Fruit fly (Drosophila melanogaster) Kc167 (cell line): ENCODE data around the gene Atg4a.

Experiments used
- Myc ChIP-seq: fragments of >200 bp; optimal IDR thresholded peaks from 2 replicates; lab custom pipeline; 2017; ENCODE audit warnings: missing external identifiers
- Sin3A ChIP-seq: fragments of >200 bp; optimal IDR thresholded peaks from 2 replicates; lab custom pipeline; 2018; ENCODE audit warnings: missing external identifiers
- h ChIP-seq: fragments of >200 bp; optimal IDR thresholded peaks from 3 replicates; lab custom pipeline; 2018; ENCODE audit warnings: missing external identifiers
- insv ChIP-seq: fragments of >200 bp; optimal IDR thresholded peaks from 3 replicates; lab custom pipeline; 2018; ENCODE audit warnings: missing external identifiers
- psq ChIP-seq: fragments of >200 bp; optimal IDR thresholded peaks from 2 replicates; lab custom pipeline; 2017; ENCODE audit warnings: missing external identifiers
- ttk ChIP-seq: sonication (Bioruptor generic); optimal IDR thresholded peaks from 2 replicates; lab custom pipeline; 2017; ENCODE audit warnings: missing external identifiers

DNA sequence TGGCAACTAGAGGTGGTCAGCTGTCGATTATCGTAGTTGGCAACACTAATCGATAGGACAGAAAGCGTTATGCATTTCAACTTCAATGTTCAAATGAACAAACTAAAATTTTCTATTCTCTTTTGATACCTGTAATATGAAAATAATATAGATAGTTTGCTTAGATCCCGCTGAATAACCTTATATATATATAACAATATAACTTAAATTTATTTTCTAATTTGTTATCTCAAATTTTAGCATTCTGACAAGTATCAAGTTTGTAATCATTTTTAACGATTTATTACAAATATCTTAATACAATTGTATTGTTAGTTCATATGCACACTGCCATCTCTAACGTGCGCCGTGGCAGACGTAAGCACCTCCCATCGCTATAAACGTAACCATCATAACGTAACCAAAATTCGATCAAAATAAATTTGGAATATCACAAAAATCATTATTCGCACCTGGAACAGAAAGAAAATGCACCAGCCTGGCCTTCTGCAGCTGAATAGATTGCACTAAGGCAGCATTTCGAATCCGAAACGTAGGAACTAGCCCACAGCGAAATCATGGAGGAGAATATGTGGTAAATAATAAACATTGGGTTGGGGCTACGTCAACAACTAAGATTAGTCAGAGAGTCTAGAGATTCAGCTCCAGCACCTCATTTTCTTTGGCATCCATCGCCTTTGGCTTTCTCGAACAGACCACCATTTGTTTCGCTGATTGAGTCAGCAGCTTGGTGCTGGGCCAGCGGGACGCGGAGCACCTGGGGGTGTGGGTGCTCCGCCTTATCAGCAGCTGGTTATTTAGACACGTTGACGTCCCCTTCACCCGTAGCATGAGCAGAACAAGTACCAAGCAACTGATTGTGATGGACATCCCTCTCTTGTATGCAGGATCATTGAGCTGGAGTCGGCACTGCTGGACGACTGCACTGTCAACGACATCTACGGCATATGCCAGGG is 48.5 kb downstream of the Atg4a start, which contains the start of the genes Pino and TBC1D23:
- TF ChIP-seq insv (no peak), ttk (no peak), psq (lab: Kevin White, UChicago) (no peak), Myc (lab: Kevin White, UChicago) (no peak), h (lab: Kevin White, UChicago) (no peak), Sin3A (lab: Kevin White, UChicago) (no peak)
